Worm (Caenorhabditis elegans) whole organism, L4/young adult: ENCODE measurements around the gene gcp-2.1.

ENCODE experiments used
- W03F9.2 ChIP-seq: fragments of 150-350 bp; optimal IDR thresholded peaks from 2 replicates; lab custom pipeline; 2014; ENCODE audit warnings: missing biosample characterization, missing genetic modification characterization
- dao-5 ChIP-seq: sonication (generic microtip); optimal IDR thresholded peaks from 2 replicates; lab custom pipeline; 2016; ENCODE audit warnings: missing genotype, missing genetic modification characterization, moderate library complexity, missing compliant biosample characterization

DNA sequence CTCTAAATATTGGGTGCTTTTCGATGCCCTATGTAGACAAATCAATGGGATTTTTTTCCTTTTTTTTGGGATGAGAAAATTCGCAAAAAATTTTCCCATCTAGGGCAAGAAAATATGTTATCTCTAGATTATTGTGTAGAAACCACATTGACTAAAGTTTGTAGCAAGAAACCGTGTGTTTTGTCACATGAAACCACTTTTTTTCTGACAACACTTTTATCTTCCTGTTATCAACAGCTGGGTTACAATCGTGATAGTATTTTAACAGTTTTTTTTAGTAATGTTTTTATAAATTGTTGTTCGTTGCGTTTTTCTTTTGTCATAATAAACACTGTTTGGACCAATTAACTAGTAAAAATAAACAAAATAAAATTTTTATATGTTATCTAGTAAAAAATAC lies 10.6 kb downstream of the gcp-2.1 start:
- TF ChIP-seq dao-5 (tag; lab: Kevin White, UChicago), result no peak
- TF ChIP-seq W03F9.2, result no peak
